Fruit fly (Drosophila melanogaster): ENCODE data around the gene OtopLb.

DNA sequence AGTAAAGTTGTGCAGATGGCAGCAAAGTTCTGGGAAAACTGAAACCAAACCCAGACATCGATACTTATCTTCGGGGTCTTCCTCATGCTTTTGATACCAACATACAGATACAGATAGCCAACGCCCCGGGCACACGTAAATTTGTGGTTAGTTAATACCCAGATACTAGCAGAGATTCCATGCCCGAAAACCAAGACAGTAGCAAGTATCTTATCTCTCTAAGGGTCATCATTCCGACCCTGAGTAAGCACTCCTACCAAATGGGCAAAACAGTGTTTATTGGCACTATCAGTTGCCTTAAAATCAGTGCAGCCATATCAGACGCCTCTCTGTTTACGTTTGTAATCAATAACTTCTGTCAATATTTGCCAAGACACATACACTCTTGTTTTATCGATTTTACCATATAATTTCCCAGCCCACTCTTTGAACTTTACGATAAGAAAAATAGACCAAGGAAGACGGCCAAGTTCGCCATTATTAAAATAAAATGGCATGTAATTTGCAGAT, at the start of gene OtopLb:
- TF ChIP-seq Hr83 (GFP tag; optimal IDR thresholded peaks at IDR 0.05; ENCODE audit: poor library complexity, severe bottlenecking) = no peak
- TF ChIP-seq psq (GFP tag; optimal IDR thresholded peaks at IDR 0.05) = no peak
- no peak for TF ChIP-seq br (GFP tag; optimal IDR thresholded peaks at IDR 0.05)
- TF ChIP-seq foxo (GFP tag; optimal IDR thresholded peaks at IDR 0.05) = no peak
- no peak for TF ChIP-seq sage (GFP tag; optimal IDR thresholded peaks at IDR 0.05)
- TF ChIP-seq Rel (GFP tag; optimal IDR thresholded peaks at IDR 0.05) = no peak
- no peak for TF ChIP-seq Rel (tag; optimal IDR thresholded peaks at IDR 0.05)

All from whole organism, wandering third instar larva.